Worm (Caenorhabditis elegans) whole organism, L4 larva: Measurements from ENCODE around the gene fmo-2.

Source experiments
- F10B5.3 ChIP-seq: sonication (generic microtip); optimal IDR thresholded peaks from 2 replicates; lab custom pipeline; 2016; ENCODE audit warnings: mild to moderate bottlenecking, missing genetic modification characterization, missing compliant biosample characterization
- jun-1 ChIP-seq: fragments of 150-350 bp; optimal IDR thresholded peaks from 2 replicates; lab custom pipeline; 2014; ENCODE audit warnings: missing biosample characterization, missing genetic modification reagents, missing genetic modification characterization
- lsy-2 ChIP-seq, 2 experiments: fragments of 150-350 bp in 1 of 2; sonication (generic microtip) in 1 of 2; optimal IDR thresholded peaks; 2 replicates each; lab custom pipeline; 2014 to 2017; ENCODE audit warnings: missing biosample characterization in 2 of 2, missing genetic modification characterization in 2 of 2
- nhr-11 ChIP-seq: fragments of 150-350 bp; optimal IDR thresholded peaks from 2 replicates; lab custom pipeline; 2014; ENCODE audit warnings: missing biosample characterization, missing genetic modification characterization
- nhr-76 ChIP-seq: fragments of 150-350 bp; optimal IDR thresholded peaks from 2 replicates; lab custom pipeline; 2014; ENCODE audit warnings: missing biosample characterization, missing genetic modification characterization
- pqm-1 ChIP-seq: sonication (generic microtip); optimal IDR thresholded peaks from 2 replicates; lab custom pipeline; 2017; ENCODE audit warnings: missing biosample characterization, missing genetic modification characterization
- ztf-11 ChIP-seq: fragments of 150-350 bp; optimal IDR thresholded peaks from 2 replicates; lab custom pipeline; 2014; ENCODE audit warnings: missing biosample characterization, missing genetic modification characterization

ce11 chrIV:10688972-10689567 lies 6.7 kb downstream of the fmo-2 start, which contains the start of gene R102.3:
- no peak for TF ChIP-seq nhr-76 (tag; lab: Kevin White, UChicago)
- no peak for TF ChIP-seq ztf-11 (tag; lab: Kevin White, UChicago)
- no peak for TF ChIP-seq lsy-2 (tag; optimal IDR thresholded peaks at IDR 0.05; lab: Kevin White, UChicago)
- TF ChIP-seq jun-1: no peak
- TF ChIP-seq F10B5.3 (tag; lab: Kevin White, UChicago): no peak
- TF ChIP-seq pqm-1: no peak
- TF ChIP-seq nhr-11 (tag; lab: Kevin White, UChicago): peak; percentile 52
